Fruit fly (Drosophila melanogaster) whole organism, embryonic: ENCODE data around the gene CG3434.

Source experiments
- CG11695 ChIP-seq: fragments of 200-800 bp; sonication (Bioruptor generic); IDR thresholded peaks from 3 replicates; pipeline ENCODE4 v1.3.6; 2022; ENCODE audit warnings: missing biosample characterization, missing genetic modification characterization
- CG1603 ChIP-seq: fragments of 200-800 bp; sonication (Bioruptor generic); optimal IDR thresholded peaks from 2 replicates; lab custom pipeline; 2019; ENCODE audit warnings: missing biosample characterization, mild to moderate bottlenecking, missing genetic modification characterization, moderate library complexity
- CG16813 ChIP-seq: fragments of 200-800 bp; sonication (Bioruptor generic); IDR thresholded peaks from 3 replicates; pipeline ENCODE4 v1.3.6; 2022; ENCODE audit warnings: missing biosample characterization, missing genetic modification characterization; ENCODE audit not compliant: partially characterized antibody
- CG2129 ChIP-seq: fragments of 200-800 bp; sonication (Bioruptor generic); IDR thresholded peaks from 2 replicates; pipeline ENCODE4 v1.3.6; 2022; ENCODE audit warnings: missing biosample characterization, missing genetic modification characterization; ENCODE audit not compliant: partially characterized antibody
- CG2875 ChIP-seq: fragments of 200-800 bp; sonication (Bioruptor generic); optimal IDR thresholded peaks from 2 replicates; lab custom pipeline; 2017; ENCODE audit warnings: missing biosample characterization, mild to moderate bottlenecking, missing genetic modification characterization, missing genetic modification reagents
- CG34376 ChIP-seq: fragments of 200-800 bp; sonication (Bioruptor generic); optimal IDR thresholded peaks from 2 replicates; lab custom pipeline; 2018; ENCODE audit warnings: missing biosample characterization, mild to moderate bottlenecking, missing genetic modification characterization
- CG3838 ChIP-seq: fragments of 200-800 bp; sonication (Bioruptor generic); optimal IDR thresholded peaks from 3 replicates; lab custom pipeline; 2016; ENCODE audit warnings: missing biosample characterization, missing genetic modification characterization
- CG5953 ChIP-seq: fragments of 200-800 bp; sonication (Bioruptor generic); IDR thresholded peaks from 2 replicates; pipeline ENCODE4 v1.3.6; 2022; ENCODE audit warnings: missing biosample characterization, missing genetic modification characterization
- CG6791 ChIP-seq: fragments of 200-800 bp; sonication (Bioruptor generic); IDR thresholded peaks from 3 replicates; pipeline ENCODE4 v1.3.6; 2022; ENCODE audit warnings: missing biosample characterization, missing genetic modification characterization; ENCODE audit not compliant: partially characterized antibody
- CG8089 ChIP-seq: fragments of 200-800 bp; sonication (Bioruptor generic); optimal IDR thresholded peaks from 3 replicates; lab custom pipeline; 2016; ENCODE audit warnings: missing biosample characterization, missing genetic modification characterization
- CHES-1-like ChIP-seq: fragments of 200-800 bp; sonication (Bioruptor generic); optimal IDR thresholded peaks from 2 replicates; lab custom pipeline; 2016; ENCODE audit warnings: missing biosample characterization, missing genetic modification characterization
- Camta ChIP-seq: fragments of 200-800 bp; sonication (Bioruptor generic); optimal IDR thresholded peaks from 2 replicates; lab custom pipeline; 2016; ENCODE audit warnings: missing biosample characterization, missing genetic modification characterization
- Doc2 ChIP-seq: fragments of 200-800 bp; sonication (Bioruptor generic); IDR thresholded peaks from 2 replicates; pipeline ENCODE4 v1.3.6; 2022; ENCODE audit warnings: missing biosample characterization, missing genetic modification characterization
- E2f2 ChIP-seq: fragments of 200-800 bp; sonication (Bioruptor generic); IDR thresholded peaks from 2 replicates; pipeline ENCODE4 v1.3.6; 2022; ENCODE audit warnings: missing biosample characterization, missing genetic modification characterization
- Fer2 ChIP-seq: fragments of 200-800 bp; sonication (Bioruptor generic); optimal IDR thresholded peaks from 2 replicates; lab custom pipeline; 2018; ENCODE audit warnings: missing biosample characterization, mild to moderate bottlenecking, missing genetic modification characterization, moderate library complexity
- H2.0 ChIP-seq: fragments of 200-800 bp; sonication (Bioruptor generic); IDR thresholded peaks from 2 replicates; pipeline ENCODE4 v1.3.6; 2022; ENCODE audit warnings: missing biosample characterization, missing genetic modification characterization
- Hey ChIP-seq: fragments of 200-800 bp; sonication (Bioruptor generic); optimal IDR thresholded peaks from 3 replicates; lab custom pipeline; 2018; ENCODE audit warnings: missing biosample characterization, mild to moderate bottlenecking, missing genetic modification characterization
- Med ChIP-seq: fragments of 200-800 bp; sonication (Bioruptor generic); peaks from one replicate; lab custom pipeline; 2016; ENCODE audit warnings: missing biosample characterization, missing genetic modification characterization, mild to moderate bottlenecking, inconsistent platforms, moderate library complexity
- Pdp1 ChIP-seq, 2 experiments: fragments of 200-800 bp; sonication (Bioruptor generic); optimal IDR thresholded peaks; 3 replicates each; lab custom pipeline; 2016; ENCODE audit warnings: missing biosample characterization in 2 of 2, missing genetic modification characterization in 2 of 2, mild to moderate bottlenecking in 1 of 2, moderate library complexity in 1 of 2
- Poxn ChIP-seq: fragments of 200-800 bp; sonication (Bioruptor generic); IDR thresholded peaks from 2 replicates; pipeline ENCODE4 v1.3.6; 2022; ENCODE audit warnings: missing biosample characterization, missing genetic modification characterization
- Ravus ChIP-seq: fragments of 200-800 bp; sonication (Bioruptor generic); IDR thresholded peaks from 2 replicates; pipeline ENCODE4 v1.3.6; 2022; ENCODE audit warnings: missing biosample characterization, missing genetic modification characterization
- Sox100B ChIP-seq: fragments of 200-800 bp; sonication (Bioruptor generic); optimal IDR thresholded peaks from 3 replicates; lab custom pipeline; 2018; ENCODE audit warnings: missing biosample characterization, mild to moderate bottlenecking, missing genetic modification characterization
- Ssrp ChIP-seq: fragments of 200-800 bp; sonication (Bioruptor generic); optimal IDR thresholded peaks from 2 replicates; lab custom pipeline; 2018; ENCODE audit warnings: missing biosample characterization, mild to moderate bottlenecking, missing genetic modification characterization, moderate library complexity
- bbx ChIP-seq: fragments of 200-800 bp; sonication (Bioruptor generic); IDR thresholded peaks from 2 replicates; pipeline ENCODE4 v1.3.6; 2022; ENCODE audit warnings: missing biosample characterization, missing genetic modification characterization; ENCODE audit not compliant: partially characterized antibody
- bsh ChIP-seq, 2 experiments: fragments of 200-800 bp; sonication (Bioruptor generic); optimal IDR thresholded peaks; 2 replicates each; lab custom pipeline; 2017 to 2018; ENCODE audit warnings: mild to moderate bottlenecking in 2 of 2, missing biosample characterization in 2 of 2, missing genetic modification characterization in 2 of 2, moderate library complexity in 1 of 2
- btn ChIP-seq: fragments of 200-800 bp; sonication (Bioruptor generic); optimal IDR thresholded peaks from 2 replicates; lab custom pipeline; 2016; ENCODE audit warnings: missing biosample characterization, missing genetic modification characterization
- chinmo ChIP-seq: fragments of 200-800 bp; sonication (Bioruptor generic); IDR thresholded peaks from 4 replicates; pipeline ENCODE4 v1.3.6; 2022; ENCODE audit warnings: missing biosample characterization, missing genetic modification characterization; ENCODE audit not compliant: partially characterized antibody
- chn ChIP-seq: fragments of 200-800 bp; sonication (Bioruptor generic); optimal IDR thresholded peaks from 2 replicates; lab custom pipeline; 2016; ENCODE audit warnings: missing biosample characterization, missing genetic modification characterization
- cwo ChIP-seq: fragments of 200-800 bp; sonication (Bioruptor generic); optimal IDR thresholded peaks from 3 replicates; lab custom pipeline; 2017; ENCODE audit warnings: missing biosample characterization, missing genetic modification characterization, mild to moderate bottlenecking, moderate library complexity, missing genetic modification reagents
- dysf ChIP-seq: fragments of 200-800 bp; sonication (Bioruptor generic); IDR thresholded peaks from 3 replicates; pipeline ENCODE4 v1.3.6; 2022; ENCODE audit warnings: missing biosample characterization, missing genetic modification characterization
- exex ChIP-seq: fragments of 200-800 bp; sonication (Bioruptor generic); optimal IDR thresholded peaks from 4 replicates; lab custom pipeline; 2018; ENCODE audit warnings: missing biosample characterization, mild to moderate bottlenecking, missing genetic modification characterization, moderate library complexity
- gcm2 ChIP-seq: fragments of 200-800 bp; sonication (Bioruptor generic); optimal IDR thresholded peaks from 2 replicates; lab custom pipeline; 2016; ENCODE audit warnings: missing biosample characterization, missing genetic modification characterization
- grn ChIP-seq: fragments of 200-800 bp; sonication (Bioruptor generic); optimal IDR thresholded peaks from 3 replicates; lab custom pipeline; 2017; ENCODE audit warnings: missing biosample characterization, missing genetic modification characterization
- gro ChIP-seq: fragments of 200-800 bp; sonication (Bioruptor generic); optimal IDR thresholded peaks from 2 replicates; lab custom pipeline; 2016; ENCODE audit warnings: missing biosample characterization, missing genetic modification characterization
- h ChIP-seq: fragments of >200 bp; optimal IDR thresholded peaks from 2 replicates; lab custom pipeline; 2017
- ken ChIP-seq: fragments of 200-800 bp; sonication (Bioruptor generic); IDR thresholded peaks from 3 replicates; pipeline ENCODE4 v1.3.6; 2022; ENCODE audit warnings: missing biosample characterization, missing genetic modification characterization
- lab ChIP-seq: fragments of 200-800 bp; sonication (Bioruptor generic); optimal IDR thresholded peaks from 3 replicates; lab custom pipeline; 2017; ENCODE audit warnings: missing biosample characterization, missing genetic modification characterization, mild to moderate bottlenecking, moderate library complexity, missing genetic modification reagents
- lola ChIP-seq, 3 experiments: fragments of >200 bp in 2 of 3; fragments of 200-800 bp in 1 of 3; sonication (Bioruptor generic) in 1 of 3; optimal IDR thresholded peaks; 2 replicates each; lab custom pipeline; 2017 to 2019; ENCODE audit warnings: missing biosample characterization in 3 of 3, missing genetic modification characterization in 3 of 3, mild to moderate bottlenecking in 1 of 3, moderate library complexity in 1 of 3
- mirr ChIP-seq: fragments of 200-800 bp; sonication (Bioruptor generic); optimal IDR thresholded peaks from 3 replicates; lab custom pipeline; 2018; ENCODE audit warnings: missing biosample characterization, mild to moderate bottlenecking, missing genetic modification characterization
- nerfin-1 ChIP-seq: fragments of 200-800 bp; sonication (Bioruptor generic); optimal IDR thresholded peaks from 3 replicates; lab custom pipeline; 2019; ENCODE audit warnings: missing biosample characterization, mild to moderate bottlenecking, missing genetic modification characterization, moderate library complexity
- onecut ChIP-seq: fragments of 200-800 bp; sonication (Bioruptor generic); IDR thresholded peaks from 2 replicates; pipeline ENCODE4 v1.3.6; 2022; ENCODE audit warnings: missing biosample characterization, missing genetic modification characterization
- pita ChIP-seq: fragments of 200-800 bp; sonication (Bioruptor generic); optimal IDR thresholded peaks from 2 replicates; lab custom pipeline; 2017; ENCODE audit warnings: missing biosample characterization, mild to moderate bottlenecking, missing genetic modification characterization
- run ChIP-seq: fragments of 200-800 bp; sonication (Bioruptor generic); optimal IDR thresholded peaks from 3 replicates; lab custom pipeline; 2018; ENCODE audit warnings: missing biosample characterization, mild to moderate bottlenecking, missing genetic modification characterization
- sd ChIP-seq: fragments of 200-800 bp; sonication (Bioruptor generic); optimal IDR thresholded peaks from 3 replicates; lab custom pipeline; 2018; ENCODE audit warnings: missing biosample characterization, mild to moderate bottlenecking, missing genetic modification characterization, moderate library complexity
- so ChIP-seq: fragments of 200-800 bp; sonication (Bioruptor generic); IDR thresholded peaks from 3 replicates; pipeline ENCODE4 v1.3.6; 2022; ENCODE audit warnings: missing biosample characterization, missing genetic modification characterization
- stwl ChIP-seq: fragments of 200-800 bp; sonication (Bioruptor generic); optimal IDR thresholded peaks from 3 replicates; lab custom pipeline; 2018; ENCODE audit warnings: missing biosample characterization, mild to moderate bottlenecking, missing genetic modification characterization, moderate library complexity
- sug ChIP-seq: fragments of 200-800 bp; optimal IDR thresholded peaks from 2 replicates; lab custom pipeline; 2019; ENCODE audit warnings: missing biosample characterization, mild to moderate bottlenecking, missing genetic modification characterization, moderate library complexity
- wor ChIP-seq: fragments of 200-800 bp; sonication (Bioruptor generic); IDR thresholded peaks from 2 replicates; pipeline ENCODE4 v1.3.6; 2022; ENCODE audit warnings: missing biosample characterization, missing genetic modification characterization

The CG3434 gene

dm6 chr3L:9452422-9452821 lies 8.2 kb downstream of the CG3434 start:
- no peak for TF ChIP-seq CHES-1-like
- TF ChIP-seq exex (tag; lab: Kevin White, UChicago), result peak; percentile 88
- TF ChIP-seq bbx (GFP tag; lab: Robert Waterston, UW), result 0 out of 2 replicates have a peak, but pooled peaks have one; percentile 31
- peak; percentile 94 for TF ChIP-seq grn (GFP tag; lab: Kevin White, UChicago)
- no peak for TF ChIP-seq onecut
- TF ChIP-seq mirr, result peak; percentile 95
- TF ChIP-seq cwo, result peak; percentile 63
- TF ChIP-seq pita (GFP tag; lab: Kevin White, UChicago), result no peak
- peak; percentile 14 for TF ChIP-seq sd (tag; lab: Kevin White, UChicago)
- TF ChIP-seq sug (tag; lab: Kevin White, UChicago), result peak; percentile 77
- peak; percentile 85 for TF ChIP-seq CG34376 (GFP tag; lab: Kevin White, UChicago)
- peak; percentile 57 for TF ChIP-seq Med (GFP tag; lab: Kevin White, UChicago)
- TF ChIP-seq gro (GFP tag; lab: Kevin White, UChicago), result peak; percentile 5
- peak; percentile 90 for TF ChIP-seq Hey (tag; lab: Kevin White, UChicago)
- no peak for TF ChIP-seq CG3838 (GFP tag; lab: Kevin White, UChicago)
- peak in 1 of 2 experiments; percentile 28 for TF ChIP-seq Pdp1 (GFP tag; optimal IDR thresholded peaks at IDR 0.05; lab: Kevin White, UChicago)
- TF ChIP-seq dysf (GFP tag; lab: Robert Waterston, UW), result 0 out of 3 replicates have a peak, but pooled peaks have one; percentile 16

dm6 chr3L:9451522-9452118 lies 9.0 kb downstream of the CG3434 start, which contains the start of the genes CG3448 and ghi:
TSS of gene CG3448 (minus strand) at chr3L:9451572.
TSS of gene ghi (plus strand) at chr3L:9451876.
- TF ChIP-seq lola (GFP tag; optimal IDR thresholded peaks at IDR 0.05; lab: Kevin White, UChicago) (peak in 1 of 3 experiments; percentile 15), CG2875 (GFP tag; lab: Kevin White, UChicago) (no peak), so (GFP tag; lab: Robert Waterston, UW) (no peak), nerfin-1 (peak; percentile 70), wor (GFP tag; lab: Robert Waterston, UW) (no peak), gcm2 (GFP tag; lab: Kevin White, UChicago) (no peak), CG2129 (GFP tag; lab: Robert Waterston, UW) (0 out of 2 replicates have a peak, but pooled peaks have one; percentile 29), CG16813 (GFP tag; lab: Robert Waterston, UW) (peak; percentile 72), Sox100B (GFP tag; lab: Kevin White, UChicago) (peak; percentile 65), Fer2 (peak; percentile 77), run (tag; lab: Kevin White, UChicago) (no peak), CG6791 (peak; percentile 75; the same call in 2 of the 3 replicates), ken (GFP tag; lab: Robert Waterston, UW) (no peak), Ravus (GFP tag; lab: Robert Waterston, UW) (no peak), Ssrp (no peak), chn (GFP tag; lab: Kevin White, UChicago) (peak; percentile 24), Poxn (GFP tag; lab: Robert Waterston, UW) (no peak), CG8089 (GFP tag; lab: Kevin White, UChicago) (no peak), E2f2 (GFP tag; lab: Robert Waterston, UW) (peak; percentile 67), H2.0 (GFP tag; lab: Robert Waterston, UW) (no peak), CG1603 (tag; lab: Kevin White, UChicago) (peak; percentile 70), Camta (GFP tag; lab: Kevin White, UChicago) (peak; percentile 17), Doc2 (GFP tag; lab: Robert Waterston, UW) (no peak), btn (GFP tag; lab: Kevin White, UChicago) (no peak), CG5953 (no peak), h (no peak), lab (GFP tag; lab: Kevin White, UChicago) (peak; percentile 83), stwl (tag; lab: Kevin White, UChicago) (peak; percentile 93), onecut (peak; percentile 54), CG11695 (GFP tag; lab: Robert Waterston, UW) (peak; percentile 10; the same call in 1 of the 3 replicates), bsh (GFP tag; optimal IDR thresholded peaks at IDR 0.05; lab: Kevin White, UChicago) (peak in 1 of 2 experiments; percentile 40), chinmo (GFP tag; lab: Robert Waterston, UW) (peak; percentile 80; the same call in 3 of the 4 replicates)
